Worm (Caenorhabditis elegans) whole organism, early embryonic: ENCODE data around the gene pqn-35.

Source experiments
- B0310.2 ChIP-seq: sonication (generic microtip); optimal IDR thresholded peaks from 2 replicates; lab custom pipeline; 2016; ENCODE audit warnings: mild to moderate bottlenecking, missing genetic modification characterization, missing compliant biosample characterization
- F13C5.2 ChIP-seq: sonication (generic microtip); optimal IDR thresholded peaks from 2 replicates; lab custom pipeline; 2017; ENCODE audit warnings: mild to moderate bottlenecking, missing genetic modification characterization, inconsistent platforms, missing compliant biosample characterization
- aly-1 ChIP-seq: sonication (generic microtip); optimal IDR thresholded peaks from 2 replicates; lab custom pipeline; 2016; ENCODE audit warnings: missing genetic modification characterization, missing compliant biosample characterization
- ama-1 ChIP-seq: fragments of 150-350 bp; optimal IDR thresholded peaks from 2 replicates; lab custom pipeline; 2014
- ceh-13 ChIP-seq: fragments of 200-800 bp; sonication (Bioruptor generic); optimal IDR thresholded peaks from 2 replicates; lab custom pipeline; 2018; ENCODE audit warnings: mild to moderate bottlenecking, missing genetic modification characterization, missing compliant biosample characterization
- ceh-36 ChIP-seq: sonication (generic microtip); optimal IDR thresholded peaks from 2 replicates; lab custom pipeline; 2016; ENCODE audit warnings: missing genetic modification characterization, inconsistent platforms, missing compliant biosample characterization
- ets-7 ChIP-seq: sonication (generic microtip); optimal IDR thresholded peaks from 2 replicates; lab custom pipeline; 2016; ENCODE audit warnings: missing genotype, missing genetic modification characterization, missing compliant biosample characterization
- flt-1 ChIP-seq: fragments of 200-800 bp; sonication (Bioruptor generic); IDR thresholded peaks from 2 replicates; pipeline ENCODE4 v1.3.6; 2022; ENCODE audit warnings: missing genetic modification characterization, missing compliant biosample characterization
- hmbx-1 ChIP-seq: sonication (generic microtip); optimal IDR thresholded peaks from 2 replicates; lab custom pipeline; 2016; ENCODE audit warnings: mild to moderate bottlenecking, missing genetic modification characterization, missing compliant biosample characterization
- hmg-4 ChIP-seq: fragments of 200-800 bp; sonication (Bioruptor generic); optimal IDR thresholded peaks from 2 replicates; lab custom pipeline; 2018; ENCODE audit warnings: mild to moderate bottlenecking, missing genetic modification characterization, missing compliant biosample characterization
- hnd-1 ChIP-seq: sonication (generic microtip); optimal IDR thresholded peaks from 2 replicates; lab custom pipeline; 2016; ENCODE audit warnings: missing genetic modification characterization, missing compliant biosample characterization
- pes-1 ChIP-seq: fragments of 200-800 bp; sonication (Bioruptor generic); IDR thresholded peaks from 2 replicates; pipeline ENCODE4 v1.3.6; 2022; ENCODE audit warnings: missing genetic modification reagents, missing genetic modification characterization, missing compliant biosample characterization
- scrt-1 ChIP-seq: fragments of 200-800 bp; sonication (Bioruptor generic); IDR thresholded peaks from 2 replicates; pipeline ENCODE4 v1.3.6; 2022; ENCODE audit warnings: missing genetic modification characterization, missing compliant biosample characterization
- sea-1 ChIP-seq: fragments of 200-800 bp; sonication (Bioruptor generic); conservative IDR thresholded peaks from 2 replicates; pipeline ENCODE4 v1.3.6; 2022; ENCODE audit warnings: missing genetic modification characterization, missing compliant biosample characterization
- tbx-11 ChIP-seq: fragments of 200-800 bp; sonication (Bioruptor generic); IDR thresholded peaks from 2 replicates; pipeline ENCODE4 v1.3.6; 2022; ENCODE audit warnings: missing genetic modification characterization, missing compliant biosample characterization
- tbx-37 ChIP-seq: fragments of 200-800 bp; sonication (Bioruptor generic); conservative IDR thresholded peaks from 2 replicates; pipeline ENCODE4 v1.3.6; 2022; ENCODE audit warnings: missing genetic modification reagents, missing genetic modification characterization, missing compliant biosample characterization
- tra-4 ChIP-seq: sonication (generic microtip); optimal IDR thresholded peaks from 2 replicates; lab custom pipeline; 2017; ENCODE audit warnings: missing genetic modification characterization, missing compliant biosample characterization

Gene pqn-35

ce11 chrII:4575579-4575978 lies 37.2 kb upstream of the pqn-35 start:
- TF ChIP-seq ceh-13 (GFP tag; lab: Kevin White, UChicago) (no peak), sea-1 (GFP tag; lab: Robert Waterston, UW) (no peak), hmbx-1 (tag; lab: Kevin White, UChicago) (no peak), ama-1 (no peak), aly-1 (tag; lab: Kevin White, UChicago) (no peak), tbx-37 (GFP tag; lab: Robert Waterston, UW) (no peak), F13C5.2 (tag; lab: Kevin White, UChicago) (no peak), hnd-1 (no peak), tbx-11 (GFP tag; lab: Robert Waterston, UW) (no peak), B0310.2 (no peak), ceh-36 (no peak), tra-4 (tag; lab: Kevin White, UChicago) (no peak)

DNA sequence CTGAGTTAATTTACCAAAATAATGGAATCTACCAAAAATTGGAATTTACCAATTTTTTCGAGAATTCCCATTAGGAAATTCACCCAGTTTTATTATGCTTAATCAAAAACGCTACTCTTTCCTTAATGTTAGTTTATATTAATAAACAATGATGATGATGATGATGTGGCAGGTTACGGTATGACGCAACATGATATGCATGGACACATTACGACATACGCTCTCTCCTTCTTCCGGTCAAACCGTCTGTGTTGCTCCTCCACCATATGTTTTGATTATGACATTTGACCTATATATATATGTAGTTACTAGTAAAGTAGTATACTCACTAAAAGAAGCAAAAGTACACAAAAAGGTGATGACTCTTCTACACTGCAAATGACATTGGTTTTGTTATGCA lies 35.4 kb upstream of the pqn-35 start:
- TF ChIP-seq ceh-13 (GFP tag; lab: Kevin White, UChicago), result no peak
- no peak for TF ChIP-seq tbx-11 (GFP tag; lab: Robert Waterston, UW)
- peak; percentile 92 for TF ChIP-seq ets-7

ce11 chrII:4579375-4579774 lies 33.4 kb upstream of the pqn-35 start:
- TF ChIP-seq hmg-4 (GFP tag; lab: Kevin White, UChicago), result no peak
- no peak for TF ChIP-seq tra-4 (tag; lab: Kevin White, UChicago)
- no peak for TF ChIP-seq ets-7
- TF ChIP-seq tbx-37 (GFP tag; lab: Robert Waterston, UW), result no peak
- TF ChIP-seq ama-1, result no peak
- no peak for TF ChIP-seq hmbx-1 (tag; lab: Kevin White, UChicago)
- TF ChIP-seq flt-1, result 0 out of 2 replicates have a peak, but pooled peaks have one; percentile 14

DNA sequence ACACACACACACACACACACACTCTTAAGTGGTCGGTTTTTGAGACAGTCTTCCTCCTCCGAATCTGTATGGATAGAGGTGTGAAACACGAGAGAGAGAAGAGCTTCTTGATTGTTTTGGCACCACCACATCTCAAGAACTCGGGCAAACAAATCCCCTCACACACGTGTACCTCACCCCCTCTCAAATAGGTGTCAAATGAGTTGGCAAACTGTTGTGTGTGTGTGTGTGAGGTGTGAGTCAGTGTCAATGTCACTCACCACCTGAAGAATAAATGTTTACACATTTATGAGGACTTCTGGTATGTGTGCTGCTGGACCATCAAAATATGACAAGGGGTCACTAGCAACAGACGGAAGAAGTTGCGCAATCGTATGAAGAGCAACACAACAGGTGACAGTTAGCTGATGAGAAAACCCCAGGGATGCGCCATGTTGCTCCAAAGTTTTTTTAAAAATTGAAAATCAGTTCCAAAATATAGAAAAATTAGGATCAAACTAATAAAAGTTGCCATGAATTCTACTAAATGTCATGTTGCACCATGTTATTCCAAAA lies 32.8 kb upstream of the pqn-35 start:
- TF ChIP-seq scrt-1 (GFP tag; lab: Robert Waterston, UW) (no peak), hmg-4 (GFP tag; lab: Kevin White, UChicago) (no peak), ama-1 (no peak), tra-4 (tag; lab: Kevin White, UChicago) (no peak), pes-1 (GFP tag; lab: Robert Waterston, UW) (no peak), tbx-11 (GFP tag; lab: Robert Waterston, UW) (no peak), flt-1 (no peak), hnd-1 (no peak)

ce11 chrII:4581090-4581489 lies 31.7 kb upstream of the pqn-35 start:
- no peak for TF ChIP-seq aly-1 (tag; lab: Kevin White, UChicago)
- TF ChIP-seq F13C5.2 (tag; lab: Kevin White, UChicago), result no peak
- TF ChIP-seq pes-1 (GFP tag; lab: Robert Waterston, UW), result 0 out of 2 replicates have a peak, but pooled peaks have one; percentile 26

ce11 chrII:4583203-4583912 lies 29.4 kb upstream of the pqn-35 start:
- TF ChIP-seq tbx-37 (GFP tag; lab: Robert Waterston, UW) (no peak), ceh-36 (no peak), hmbx-1 (tag; lab: Kevin White, UChicago) (no peak)

ce11 chrII:4584313-4584712 lies 28.5 kb upstream of the pqn-35 start:
- TF ChIP-seq tbx-37 (GFP tag; lab: Robert Waterston, UW) (no peak), tbx-11 (GFP tag; lab: Robert Waterston, UW) (no peak), ets-7 (no peak), ama-1 (no peak), aly-1 (tag; lab: Kevin White, UChicago) (no peak), sea-1 (GFP tag; lab: Robert Waterston, UW) (no peak), hnd-1 (no peak), hmg-4 (GFP tag; lab: Kevin White, UChicago) (no peak), ceh-36 (no peak), flt-1 (no peak), pes-1 (GFP tag; lab: Robert Waterston, UW) (no peak), B0310.2 (no peak), tra-4 (tag; lab: Kevin White, UChicago) (no peak), hmbx-1 (tag; lab: Kevin White, UChicago) (no peak)

DNA sequence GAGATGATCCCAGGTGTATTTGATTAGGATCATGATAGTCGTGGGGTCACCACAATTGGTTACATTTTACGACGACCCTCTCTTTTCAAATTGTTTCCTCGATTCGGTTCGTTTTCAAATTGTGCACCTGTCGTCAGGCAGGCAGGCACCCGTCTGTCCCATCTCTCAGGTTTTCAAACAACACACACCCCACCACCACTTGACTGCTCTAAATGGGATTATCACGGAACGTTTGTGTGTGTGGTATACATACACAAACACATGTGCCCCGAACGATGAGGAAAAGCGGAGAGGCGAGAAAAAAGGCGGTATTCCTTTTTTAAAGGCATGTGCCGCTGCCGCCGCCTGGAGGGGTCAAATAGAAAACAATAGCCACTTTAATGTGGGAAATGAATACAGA lies 27.5 kb upstream of the pqn-35 start:
- peak; percentile 10 for TF ChIP-seq hmg-4 (GFP tag; lab: Kevin White, UChicago)
- peak; percentile 54 for TF ChIP-seq ceh-36
- no peak for TF ChIP-seq hnd-1

DNA sequence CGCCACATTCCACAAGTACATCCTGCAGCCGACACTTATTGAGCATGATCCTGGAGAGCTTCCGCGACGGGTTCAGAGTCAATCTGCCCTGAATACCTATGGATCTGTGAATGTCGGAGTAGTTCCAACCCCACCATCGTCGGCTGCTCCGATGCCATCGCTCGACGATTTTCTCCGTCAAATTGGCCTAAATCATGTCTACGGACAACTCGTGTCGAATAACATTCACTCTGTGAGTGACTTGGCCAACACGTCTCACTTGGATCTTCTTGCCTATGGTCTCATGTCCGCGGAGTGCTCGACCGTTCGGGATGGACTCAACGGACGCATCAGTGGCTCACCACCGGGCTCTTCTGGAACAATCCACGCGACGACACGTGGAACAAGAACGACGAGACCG lies 22.7 kb upstream of the pqn-35 start:
- TF ChIP-seq F13C5.2 (tag; lab: Kevin White, UChicago) (no peak), hmg-4 (GFP tag; lab: Kevin White, UChicago) (no peak), pes-1 (GFP tag; lab: Robert Waterston, UW) (no peak), ets-7 (no peak), ceh-13 (GFP tag; lab: Kevin White, UChicago) (no peak), hnd-1 (no peak), ceh-36 (no peak), hmbx-1 (tag; lab: Kevin White, UChicago) (no peak), scrt-1 (GFP tag; lab: Robert Waterston, UW) (no peak), B0310.2 (no peak), ama-1 (no peak), tra-4 (tag; lab: Kevin White, UChicago) (no peak), flt-1 (no peak), sea-1 (GFP tag; lab: Robert Waterston, UW) (no peak)
